Fruit fly (Drosophila melanogaster): ENCODE results near the gene CG15546.

Gene CG15546

DNA sequence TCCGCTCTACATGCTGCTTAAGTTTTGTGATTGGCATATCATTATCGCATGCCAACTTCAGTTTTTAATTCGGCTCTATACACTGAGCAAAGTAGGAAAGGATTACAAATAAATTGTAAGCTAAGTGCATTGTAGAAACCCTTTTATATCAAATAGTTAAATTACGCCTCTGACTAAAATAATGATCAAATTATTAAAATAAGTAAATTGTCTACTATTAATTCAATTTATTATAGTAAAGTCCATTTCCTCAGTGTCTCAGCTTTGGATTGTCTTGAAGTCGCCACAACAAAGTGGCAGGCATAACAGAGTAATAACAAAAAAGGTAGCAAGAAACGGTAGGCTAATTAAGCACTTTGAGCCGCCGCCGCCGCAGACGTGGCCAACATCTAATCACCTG, 13.5 kb downstream of the CG15546 start:
- TF ChIP-seq CTCF (optimal IDR thresholded peaks at IDR 0.05) (no peak), CG8478 (optimal IDR thresholded peaks at IDR 0.05) (no peak)

DNA sequence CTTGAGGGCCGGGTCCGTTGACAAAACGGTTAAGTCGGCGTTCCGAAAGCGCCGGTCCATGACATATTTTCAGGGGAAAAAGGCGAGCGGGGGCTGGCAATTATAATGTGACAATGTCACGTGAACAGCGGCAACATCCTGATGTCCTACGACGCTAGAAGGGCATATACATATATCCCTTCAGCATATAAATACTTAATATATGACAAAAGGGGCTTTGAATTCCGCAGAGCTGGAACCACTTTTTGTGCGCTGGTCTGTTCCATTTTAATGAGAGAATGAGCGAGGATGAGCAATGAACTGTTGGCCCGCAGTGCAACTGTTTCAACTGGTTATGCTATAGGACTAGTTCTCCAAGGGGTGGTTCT, 15.4 kb downstream of the CG15546 start:
- TF ChIP-seq CG8478 (optimal IDR thresholded peaks at IDR 0.05) (no peak), CTCF (optimal IDR thresholded peaks at IDR 0.05) (no peak)

DNA sequence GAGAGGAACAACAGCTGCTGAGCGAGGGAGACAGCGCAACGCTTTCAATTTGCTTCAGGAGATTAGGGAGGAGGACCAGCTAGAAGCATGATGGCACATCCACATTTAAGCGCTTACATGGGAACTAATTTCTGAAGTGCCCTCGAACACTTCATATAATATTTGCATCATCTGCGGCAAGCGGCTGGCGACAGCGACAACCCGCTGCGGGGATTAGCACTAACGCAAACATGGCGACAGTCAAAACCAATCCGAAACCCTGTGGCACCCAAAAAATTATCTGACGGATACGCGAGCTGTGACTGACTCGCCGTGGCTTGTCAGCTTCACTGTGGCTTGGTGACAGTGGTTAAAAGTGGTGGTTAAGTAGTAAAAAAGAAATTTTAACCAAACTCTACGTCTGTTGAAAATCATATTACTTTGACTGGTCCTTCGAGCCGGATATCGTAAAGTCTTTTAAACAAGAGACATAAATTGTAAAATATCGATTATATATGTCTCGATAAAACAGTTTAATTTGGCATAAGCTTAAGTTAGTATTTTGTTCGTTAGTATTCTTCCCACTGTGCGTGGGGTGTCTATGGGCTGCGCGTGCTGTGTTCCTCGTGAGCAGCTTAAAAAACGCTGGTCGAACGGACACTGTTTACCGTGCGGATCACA, 16.0 kb downstream of the CG15546 start:
- TF ChIP-seq CG8478 (optimal IDR thresholded peaks at IDR 0.05) (no peak), CTCF (optimal IDR thresholded peaks at IDR 0.05) (no peak)

DNA sequence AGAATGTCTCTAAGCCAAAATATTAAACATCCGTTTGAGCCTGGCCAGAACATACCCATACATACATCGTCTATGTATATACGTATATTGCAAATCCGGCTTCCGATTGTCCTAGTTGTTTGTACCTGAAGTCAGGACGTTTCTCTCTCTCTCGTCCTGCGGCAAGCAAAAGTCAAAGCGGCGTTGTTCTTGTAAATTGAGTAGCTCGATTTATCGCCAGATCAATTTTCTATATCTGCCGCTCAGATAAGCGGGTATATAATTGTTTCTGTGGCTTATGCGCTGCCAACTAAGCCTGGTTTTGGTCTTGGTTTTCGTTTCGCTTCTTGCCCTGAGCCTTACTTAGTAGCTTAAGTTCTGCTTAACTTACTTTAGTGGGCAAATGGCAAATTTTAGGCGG, 19.4 kb downstream of the CG15546 start:
- TF ChIP-seq CTCF (optimal IDR thresholded peaks at IDR 0.05) (no peak), CG8478 (optimal IDR thresholded peaks at IDR 0.05) (no peak)

DNA sequence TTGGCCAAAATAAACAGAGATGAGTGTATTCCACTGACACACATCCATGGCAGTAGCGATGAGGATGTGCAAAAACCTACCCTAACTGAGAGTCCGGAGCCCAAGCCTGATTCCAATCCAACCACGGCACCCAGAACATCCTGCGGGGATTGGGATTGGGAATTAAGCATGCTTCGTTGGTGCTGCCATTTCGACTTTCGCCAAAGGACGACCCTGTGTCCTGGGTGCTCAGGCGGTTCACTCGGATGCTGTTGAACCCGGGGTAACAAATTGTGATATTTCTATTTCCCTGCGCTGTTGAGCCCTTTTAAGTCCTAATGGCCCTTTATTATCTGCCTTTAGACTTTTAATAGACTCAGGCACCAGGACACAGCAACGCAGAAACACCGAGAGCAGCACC, 20.8 kb downstream of the CG15546 start:
- TF ChIP-seq CG8478 (optimal IDR thresholded peaks at IDR 0.05) (no peak), CTCF (optimal IDR thresholded peaks at IDR 0.05) (no peak)

DNA sequence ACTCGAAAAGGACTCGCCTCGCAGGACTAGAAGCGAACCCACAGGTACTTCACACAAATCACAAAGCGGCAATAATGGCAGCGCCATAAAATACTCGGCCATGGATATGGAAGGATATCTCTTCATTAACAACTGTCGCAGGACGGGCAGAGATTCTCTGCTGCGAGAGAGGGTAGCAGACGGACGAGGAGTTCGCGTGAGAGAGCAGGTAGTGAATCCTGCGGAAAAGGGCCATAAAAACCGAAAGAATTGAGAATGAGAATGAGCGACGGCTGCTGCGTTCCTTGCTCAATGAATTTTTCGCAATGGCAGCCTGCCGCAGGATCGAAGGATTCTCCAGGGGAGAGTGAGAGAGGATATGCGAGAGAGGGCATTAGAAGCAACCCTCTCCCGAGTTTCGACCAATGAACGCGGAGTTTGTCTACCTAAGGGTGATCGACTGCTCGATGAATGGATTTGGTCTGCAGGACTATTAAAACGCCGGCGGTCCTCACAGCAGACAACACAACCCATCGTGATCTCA, 24.1 kb downstream of the CG15546 start, which contains the start of gene tll:
Gene tll, plus strand, starts transcription at position 473 of the 523 bp plus-strand sequence.
- TF ChIP-seq CTCF (optimal IDR thresholded peaks at IDR 0.05) (no peak), CG8478 (optimal IDR thresholded peaks at IDR 0.05) (no peak)

DNA sequence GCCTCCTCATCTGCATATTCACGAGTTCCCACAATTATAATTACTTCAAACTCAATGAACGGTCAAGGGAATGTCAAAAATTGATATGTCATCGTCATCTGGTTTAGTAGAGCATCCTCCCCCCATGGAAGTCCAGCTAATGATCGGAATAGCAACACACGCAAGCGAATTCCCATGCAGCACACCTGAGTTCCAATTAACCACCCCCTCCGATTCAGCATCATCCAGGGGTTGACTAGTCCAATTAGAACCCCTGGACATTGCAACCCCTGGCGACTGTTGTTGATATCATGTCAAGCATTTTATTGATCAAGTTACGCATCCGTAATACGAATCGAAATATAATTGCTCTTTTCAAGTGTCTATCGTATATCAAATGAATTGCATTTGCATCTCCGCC, 25.5 kb downstream of the CG15546 start:
- TF ChIP-seq CTCF (optimal IDR thresholded peaks at IDR 0.05) (no peak), CG8478 (optimal IDR thresholded peaks at IDR 0.05) (no peak)

DNA sequence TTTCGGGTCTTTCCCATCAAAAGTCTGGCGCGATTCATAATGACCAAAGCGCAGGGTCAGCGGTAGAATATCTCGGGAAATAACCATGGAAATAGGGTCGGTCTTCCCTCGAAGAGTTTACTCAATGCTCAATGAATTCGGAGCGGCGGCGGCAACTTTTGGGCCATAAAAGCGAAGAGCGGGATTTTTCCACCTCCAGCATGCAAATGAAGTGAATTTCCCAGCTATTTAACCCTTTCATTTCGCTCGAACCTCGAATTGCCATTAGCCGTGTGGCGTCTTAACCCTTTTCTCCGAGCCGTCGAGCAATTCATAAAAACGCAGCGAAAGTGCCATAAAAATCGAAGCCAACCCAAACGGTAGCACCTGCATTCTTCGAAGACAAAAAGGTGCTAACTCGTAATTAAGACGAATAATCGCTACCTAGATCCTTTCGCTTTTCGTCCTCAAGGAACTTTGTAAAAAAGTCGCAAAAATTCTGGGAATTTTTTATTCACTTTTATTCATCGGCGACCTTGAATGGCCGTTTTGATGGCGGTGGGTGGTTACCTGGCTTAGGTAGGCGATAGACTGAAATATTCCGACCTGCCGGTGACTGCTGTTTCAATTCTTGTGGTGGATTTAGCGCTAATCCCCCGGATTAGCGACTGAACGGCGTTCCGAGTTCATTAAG, 26.4 kb downstream of the CG15546 start:
- TF ChIP-seq CG8478 (optimal IDR thresholded peaks at IDR 0.05): no peak
- no peak for TF ChIP-seq CTCF (optimal IDR thresholded peaks at IDR 0.05)

DNA sequence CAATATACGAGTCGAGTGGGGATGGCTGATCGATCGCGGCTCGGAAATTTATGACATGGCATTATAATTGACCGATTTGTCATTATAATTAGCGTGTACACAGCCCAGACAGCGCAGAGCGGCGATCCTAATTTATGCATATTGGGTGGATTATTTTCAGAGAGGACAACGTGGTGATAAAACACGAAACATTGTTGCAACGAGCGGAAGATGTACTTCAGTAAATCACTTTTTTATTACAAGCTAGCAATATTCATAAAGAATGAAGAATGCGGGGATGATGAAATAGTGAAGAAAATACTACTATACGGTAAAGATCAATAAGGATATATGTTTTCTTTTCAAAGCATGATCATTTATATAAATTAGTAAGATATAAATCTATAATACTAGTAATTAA, 31.6 kb downstream of the CG15546 start:
- no peak for TF ChIP-seq CTCF (optimal IDR thresholded peaks at IDR 0.05)
- no peak for TF ChIP-seq CG8478 (optimal IDR thresholded peaks at IDR 0.05)

DNA sequence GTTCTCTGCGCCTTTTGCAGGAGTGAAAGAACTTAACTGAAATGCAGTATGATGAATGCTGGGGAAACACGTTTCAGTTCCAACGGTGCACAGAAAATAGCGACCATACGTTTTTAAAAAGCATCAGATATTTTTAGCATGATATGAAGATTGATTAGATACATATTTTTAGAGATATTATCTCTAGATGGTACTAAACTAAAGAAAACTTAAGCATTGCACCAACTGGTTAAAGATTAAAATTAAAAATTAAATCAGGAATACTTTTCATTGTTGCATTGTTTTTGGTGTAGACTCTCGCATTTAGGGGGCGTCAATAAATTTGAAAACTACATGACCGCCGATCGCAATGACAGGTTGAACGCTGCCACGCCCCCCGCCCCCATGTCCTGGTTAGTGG, 32.3 kb downstream of the CG15546 start:
- TF ChIP-seq CTCF (optimal IDR thresholded peaks at IDR 0.05) (no peak), CG8478 (optimal IDR thresholded peaks at IDR 0.05) (no peak)

DNA sequence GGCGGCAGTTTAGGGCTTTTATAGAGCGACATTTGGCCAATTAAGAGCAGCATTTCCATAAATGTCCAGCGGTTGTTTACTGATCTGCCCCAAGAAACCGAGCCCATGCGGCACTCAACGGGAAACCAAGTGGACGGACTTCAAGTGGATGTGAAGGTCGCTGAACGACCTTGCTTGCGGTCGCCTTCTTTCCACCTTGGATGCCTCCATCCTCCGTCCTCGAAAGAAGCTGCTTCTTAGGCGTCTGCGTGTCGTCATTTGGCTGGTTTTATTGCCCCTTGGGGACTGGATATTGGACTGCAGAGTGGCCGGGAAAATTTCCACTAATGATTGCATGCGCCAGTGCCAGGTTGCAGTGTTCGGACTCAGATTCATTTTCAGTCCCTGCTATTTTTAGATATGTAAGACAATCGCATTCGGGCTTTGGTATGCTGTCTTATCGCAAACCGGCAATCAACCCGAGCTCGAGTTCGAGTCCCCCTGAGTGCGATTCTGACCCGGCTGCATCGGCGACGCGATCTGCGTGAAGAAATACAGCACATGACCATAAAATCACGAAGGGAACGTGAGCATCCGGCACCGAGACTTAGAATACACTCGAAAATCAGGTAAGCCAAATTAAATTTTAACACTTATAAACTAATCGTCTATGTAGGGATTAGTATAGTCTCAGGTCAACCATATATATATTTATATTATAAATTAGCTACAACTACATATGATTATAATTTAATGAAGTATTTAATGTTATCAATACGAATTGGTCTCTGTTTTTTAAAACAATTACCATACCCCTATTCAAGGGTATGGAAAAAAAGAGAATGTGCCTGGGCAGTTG, 33.1 kb downstream of the CG15546 start:
- TF ChIP-seq CG8478 (optimal IDR thresholded peaks at IDR 0.05): no peak
- TF ChIP-seq CTCF (optimal IDR thresholded peaks at IDR 0.05): no peak

DNA sequence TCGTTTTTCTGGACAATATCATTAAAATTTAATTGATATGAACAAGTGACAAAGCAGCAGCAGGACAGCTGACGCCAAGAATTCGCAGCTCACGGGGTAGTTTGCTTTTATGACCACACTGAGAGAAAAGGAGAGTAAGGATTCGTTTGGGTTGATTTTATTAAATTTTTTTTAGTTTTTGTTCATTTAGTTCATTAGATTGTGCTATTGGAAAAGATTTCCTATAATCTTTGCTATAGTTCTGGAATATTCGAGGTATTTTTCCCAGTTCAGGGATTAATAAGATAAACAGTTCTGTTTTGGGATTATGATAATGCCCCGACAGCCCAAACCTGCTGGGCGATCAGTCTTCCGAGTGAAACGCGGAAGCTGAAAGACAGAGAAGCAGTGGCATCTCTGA, 33.8 kb downstream of the CG15546 start:
- TF ChIP-seq CTCF (optimal IDR thresholded peaks at IDR 0.05) (no peak), CG8478 (optimal IDR thresholded peaks at IDR 0.05) (no peak)

DNA sequence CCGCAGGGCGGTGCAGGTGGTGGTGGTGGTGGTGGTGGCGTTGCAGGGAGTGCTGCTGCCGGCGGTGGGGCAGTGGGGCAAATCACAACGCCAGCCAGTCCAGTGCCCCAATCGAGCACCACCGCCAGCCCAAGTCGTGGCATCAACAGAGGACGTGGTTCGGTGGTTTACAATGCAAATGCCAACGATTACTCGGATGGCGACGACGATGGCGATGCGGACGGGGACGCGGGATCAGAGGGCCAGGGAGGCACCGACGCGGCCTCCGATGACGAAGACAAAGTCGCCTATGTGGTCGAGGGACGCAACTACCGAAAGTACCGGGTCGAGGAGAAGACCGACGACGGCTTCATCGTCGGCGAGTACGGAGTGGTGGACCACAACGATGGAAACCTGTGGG, 35.2 kb downstream of the CG15546 start:
- TF ChIP-seq CTCF (optimal IDR thresholded peaks at IDR 0.05): no peak
- no peak for TF ChIP-seq CG8478 (optimal IDR thresholded peaks at IDR 0.05)

DNA sequence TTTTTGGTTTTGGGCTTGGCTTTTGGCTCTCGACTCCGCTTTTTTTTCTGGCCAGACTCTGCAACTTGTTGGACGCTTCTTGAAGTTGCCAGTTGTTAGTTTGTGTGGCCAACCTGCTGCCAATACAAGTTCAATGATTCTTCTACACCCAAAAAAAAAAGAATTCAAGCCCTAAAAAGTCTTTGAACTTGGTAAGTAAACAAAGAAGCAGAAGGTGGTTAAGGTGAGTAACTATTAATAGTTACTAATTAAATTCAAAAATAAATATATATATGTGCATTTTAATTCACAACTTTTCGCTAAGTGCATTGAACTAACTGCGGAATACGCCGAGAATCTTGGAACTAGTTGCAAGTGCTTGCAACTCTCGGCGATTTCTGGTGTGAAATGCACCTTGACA, 42.9 kb downstream of the CG15546 start:
- no peak for TF ChIP-seq CTCF (optimal IDR thresholded peaks at IDR 0.05)
- TF ChIP-seq CG8478 (optimal IDR thresholded peaks at IDR 0.05): no peak

DNA sequence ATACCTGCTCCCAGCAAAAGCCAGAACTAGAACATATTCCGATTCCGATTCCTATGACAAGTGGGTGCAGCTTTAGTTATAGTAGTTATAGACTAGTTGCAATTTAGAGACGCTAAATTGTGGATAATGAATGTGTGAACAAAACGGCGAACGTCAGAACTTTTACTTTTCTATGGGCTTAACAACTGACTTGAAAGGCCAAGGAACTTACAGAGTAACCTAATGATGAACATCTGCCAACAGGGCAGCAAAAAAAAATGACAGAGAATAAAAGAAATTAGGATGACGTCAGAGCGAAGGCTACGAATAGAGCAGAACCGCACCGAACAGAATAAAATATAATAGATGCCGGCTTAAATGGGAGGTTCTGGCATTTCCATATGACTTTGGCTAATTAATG, 43.9 kb downstream of the CG15546 start:
- TF ChIP-seq CTCF (optimal IDR thresholded peaks at IDR 0.05): no peak
- TF ChIP-seq CG8478 (optimal IDR thresholded peaks at IDR 0.05): no peak

All from S2 (cell line).